Fruit fly (Drosophila melanogaster) whole organism, embryonic: ENCODE results near the gene Indy.

Experiments
- Atf3 ChIP-seq: fragments of 200-800 bp; sonication (Bioruptor generic); optimal IDR thresholded peaks from 3 replicates; lab custom pipeline; 2016; ENCODE audit warnings: missing biosample characterization, missing genetic modification characterization
- Awh ChIP-seq: fragments of 200-800 bp; sonication (Bioruptor generic); IDR thresholded peaks from 2 replicates; pipeline ENCODE4, ENCODE4 v1.3.6; 2022; ENCODE audit warnings: missing biosample characterization, missing genetic modification characterization
- CG10431 ChIP-seq: fragments of 200-800 bp; sonication (Bioruptor generic); optimal IDR thresholded peaks from 3 replicates; lab custom pipeline; 2018; ENCODE audit warnings: missing biosample characterization, mild to moderate bottlenecking, missing genetic modification characterization
- CG11456 ChIP-seq: fragments of 200-800 bp; sonication (Bioruptor generic); IDR thresholded peaks from 3 replicates; pipeline ENCODE4 v1.3.6; 2022; ENCODE audit warnings: missing biosample characterization, missing genetic modification characterization
- CG11560 ChIP-seq: fragments of 200-800 bp; sonication (Bioruptor generic); IDR thresholded peaks from 3 replicates; pipeline ENCODE4 v1.3.6; 2022; ENCODE audit warnings: missing biosample characterization, missing genetic modification characterization
- CG18262 ChIP-seq: fragments of 200-800 bp; optimal IDR thresholded peaks from 3 replicates; lab custom pipeline; 2019; ENCODE audit warnings: missing biosample characterization, mild to moderate bottlenecking, missing genetic modification characterization, moderate library complexity
- CG18599 ChIP-seq: fragments of 200-800 bp; sonication (Bioruptor generic); optimal IDR thresholded peaks from 3 replicates; lab custom pipeline; 2017; ENCODE audit warnings: missing biosample characterization, missing genetic modification characterization, mild to moderate bottlenecking, moderate library complexity, missing genetic modification reagents
- CG2120 ChIP-seq: fragments of 200-800 bp; sonication (Bioruptor generic); optimal IDR thresholded peaks from 3 replicates; lab custom pipeline; 2016; ENCODE audit warnings: missing biosample characterization, missing genetic modification characterization
- CG2202 ChIP-seq: fragments of 200-800 bp; sonication (Bioruptor generic); optimal IDR thresholded peaks from 2 replicates; lab custom pipeline; 2018; ENCODE audit warnings: missing biosample characterization, mild to moderate bottlenecking, missing genetic modification characterization
- CG30403 ChIP-seq: fragments of 200-800 bp; sonication (Bioruptor generic); optimal IDR thresholded peaks from 3 replicates; lab custom pipeline; 2016; ENCODE audit warnings: missing biosample characterization, missing genetic modification characterization
- CG42726 ChIP-seq: fragments of 200-800 bp; sonication (Bioruptor generic); IDR thresholded peaks from 2 replicates; pipeline ENCODE4 v1.3.6; 2022; ENCODE audit warnings: missing biosample characterization, missing genetic modification characterization; ENCODE audit not compliant: partially characterized antibody
- CG4707 ChIP-seq: fragments of 200-800 bp; sonication (Bioruptor generic); optimal IDR thresholded peaks from 2 replicates; lab custom pipeline; 2018; ENCODE audit warnings: missing biosample characterization, mild to moderate bottlenecking, missing genetic modification characterization, moderate library complexity
- CG4854 ChIP-seq: fragments of 200-800 bp; sonication (Bioruptor generic); optimal IDR thresholded peaks from 2 replicates; lab custom pipeline; 2016; ENCODE audit warnings: missing biosample characterization, missing genetic modification characterization, inconsistent platforms
- CG5180 ChIP-seq: fragments of 200-800 bp; sonication (Bioruptor generic); optimal IDR thresholded peaks from 3 replicates; lab custom pipeline; 2017; ENCODE audit warnings: missing biosample characterization, missing genetic modification characterization, mild to moderate bottlenecking, moderate library complexity, missing genetic modification reagents
- CG6791 ChIP-seq: fragments of 200-800 bp; sonication (Bioruptor generic); IDR thresholded peaks from 3 replicates; pipeline ENCODE4 v1.3.6; 2022; ENCODE audit warnings: missing biosample characterization, missing genetic modification characterization; ENCODE audit not compliant: partially characterized antibody
- CG7928 ChIP-seq: fragments of 200-800 bp; sonication (Bioruptor generic); optimal IDR thresholded peaks from 2 replicates; lab custom pipeline; 2017; ENCODE audit warnings: missing biosample characterization, mild to moderate bottlenecking, missing genetic modification characterization
- CG8944 ChIP-seq: fragments of 200-800 bp; sonication (Bioruptor generic); optimal IDR thresholded peaks from 3 replicates; lab custom pipeline; 2016; ENCODE audit warnings: missing biosample characterization, missing genetic modification characterization
- CG9727 ChIP-seq: fragments of 200-800 bp; sonication (Bioruptor generic); optimal IDR thresholded peaks from 3 replicates; lab custom pipeline; 2017; ENCODE audit warnings: missing biosample characterization, mild to moderate bottlenecking, missing genetic modification characterization
- CoRest ChIP-seq: fragments of 200-800 bp; sonication (Bioruptor generic); optimal IDR thresholded peaks from 3 replicates; lab custom pipeline; 2018; ENCODE audit warnings: missing biosample characterization, mild to moderate bottlenecking, missing genetic modification characterization, moderate library complexity
- CrebB ChIP-seq: fragments of 200-800 bp; sonication (Bioruptor generic); optimal IDR thresholded peaks from 3 replicates; lab custom pipeline; 2018; ENCODE audit warnings: missing biosample characterization, mild to moderate bottlenecking, missing genetic modification characterization
- D19B ChIP-seq: fragments of 200-800 bp; sonication (Bioruptor generic); optimal IDR thresholded peaks from 2 replicates; lab custom pipeline; 2017; ENCODE audit warnings: missing biosample characterization, mild to moderate bottlenecking, missing genetic modification characterization
- E2f1 ChIP-seq: fragments of 200-800 bp; sonication (Bioruptor generic); IDR thresholded peaks from 2 replicates; pipeline ENCODE4 v1.3.6; 2022; ENCODE audit warnings: missing biosample characterization, missing genetic modification characterization
- Eip74EF ChIP-seq, 2 experiments: fragments of 200-800 bp in 1 of 2; fragments of >200 bp in 1 of 2; sonication (Bioruptor generic) in 1 of 2; optimal IDR thresholded peaks; 2 replicates each; lab custom pipeline; 2017 to 2019; ENCODE audit warnings: missing biosample characterization in 2 of 2, missing genetic modification characterization in 2 of 2, mild to moderate bottlenecking in 1 of 2, moderate library complexity in 1 of 2
- H15 ChIP-seq: fragments of 200-800 bp; sonication (Bioruptor generic); IDR thresholded peaks from 3 replicates; pipeline ENCODE4 v1.3.6; 2022; ENCODE audit warnings: missing biosample characterization, missing genetic modification characterization
- HHEX ChIP-seq: fragments of 200-800 bp; sonication (Bioruptor generic); optimal IDR thresholded peaks from 3 replicates; lab custom pipeline; 2017; ENCODE audit warnings: missing biosample characterization, mild to moderate bottlenecking, missing genetic modification characterization, missing genetic modification reagents
- Hr78 ChIP-seq, 2 experiments: fragments of 200-800 bp in 1 of 2; fragments of >200 bp in 1 of 2; sonication (Bioruptor generic) in 1 of 2; optimal IDR thresholded peaks; 2 replicates each; lab custom pipeline; 2017 to 2019; ENCODE audit warnings: missing biosample characterization in 2 of 2, missing genetic modification characterization in 2 of 2, mild to moderate bottlenecking in 1 of 2, moderate library complexity in 1 of 2
- Mad ChIP-seq: fragments of 200-800 bp; sonication (Bioruptor generic); optimal IDR thresholded peaks from 2 replicates; lab custom pipeline; 2016; ENCODE audit warnings: missing biosample characterization, missing genetic modification characterization
- Max ChIP-seq: fragments of 200-800 bp; sonication (Bioruptor generic); optimal IDR thresholded peaks from 2 replicates; lab custom pipeline; 2016; ENCODE audit warnings: missing biosample characterization, mild to moderate bottlenecking, missing genetic modification characterization
- Nf-YB ChIP-seq: fragments of 200-800 bp; sonication (Bioruptor generic); optimal IDR thresholded peaks from 3 replicates; lab custom pipeline; 2019; ENCODE audit warnings: missing biosample characterization, mild to moderate bottlenecking, missing genetic modification characterization, moderate library complexity
- Tbp ChIP-seq: fragments of >200 bp; optimal IDR thresholded peaks from 2 replicates; lab custom pipeline; 2018; ENCODE audit warnings: missing biosample characterization, missing genetic modification characterization
- ase ChIP-seq: fragments of 200-800 bp; sonication (Bioruptor generic); IDR thresholded peaks from 3 replicates; pipeline ENCODE4 v1.3.6; 2022; ENCODE audit warnings: missing biosample characterization, missing genetic modification characterization
- az2 ChIP-seq: fragments of 200-800 bp; sonication (Bioruptor generic); optimal IDR thresholded peaks from 3 replicates; lab custom pipeline; 2016; ENCODE audit warnings: missing biosample characterization, missing genetic modification characterization
- chinmo ChIP-seq: fragments of 200-800 bp; sonication (Bioruptor generic); IDR thresholded peaks from 4 replicates; pipeline ENCODE4 v1.3.6; 2022; ENCODE audit warnings: missing biosample characterization, missing genetic modification characterization; ENCODE audit not compliant: partially characterized antibody
- corto ChIP-seq: fragments of 200-800 bp; sonication (Bioruptor generic); optimal IDR thresholded peaks from 2 replicates; lab custom pipeline; 2016; ENCODE audit warnings: missing biosample characterization, mild to moderate bottlenecking, missing genetic modification characterization, moderate library complexity
- croc ChIP-seq: fragments of 200-800 bp; sonication (Bioruptor generic); conservative IDR thresholded peaks from 3 replicates; pipeline ENCODE4 v1.3.6; 2022; ENCODE audit warnings: missing biosample characterization, missing genetic modification characterization
- da ChIP-seq: fragments of 200-800 bp; sonication (Bioruptor generic); optimal IDR thresholded peaks from 2 replicates; lab custom pipeline; 2016; ENCODE audit warnings: missing biosample characterization, missing genetic modification characterization
- eyg ChIP-seq: fragments of 200-800 bp; sonication (Bioruptor generic); optimal IDR thresholded peaks from 3 replicates; lab custom pipeline; 2016; ENCODE audit warnings: missing biosample characterization, missing genetic modification characterization
- fd3F ChIP-seq: fragments of 200-800 bp; sonication (Bioruptor generic); optimal IDR thresholded peaks from 2 replicates; lab custom pipeline; 2018; ENCODE audit warnings: missing biosample characterization, mild to moderate bottlenecking, missing genetic modification characterization, moderate library complexity
- gcm2 ChIP-seq: fragments of 200-800 bp; sonication (Bioruptor generic); optimal IDR thresholded peaks from 2 replicates; lab custom pipeline; 2016; ENCODE audit warnings: missing biosample characterization, missing genetic modification characterization
- hbn ChIP-seq: fragments of 200-800 bp; sonication (Bioruptor generic); IDR thresholded peaks from 2 replicates; pipeline ENCODE4 v1.3.6; 2022; ENCODE audit warnings: missing biosample characterization, missing genetic modification characterization; ENCODE audit not compliant: partially characterized antibody
- kay ChIP-seq: fragments of 200-800 bp; sonication (Bioruptor generic); optimal IDR thresholded peaks from 2 replicates; lab custom pipeline; 2016; ENCODE audit warnings: missing biosample characterization, missing genetic modification characterization
- kni ChIP-seq: fragments of 200-800 bp; sonication (Bioruptor generic); optimal IDR thresholded peaks from 3 replicates; lab custom pipeline; 2017; ENCODE audit warnings: mild to moderate bottlenecking, missing biosample characterization, missing genetic modification reagents, missing genetic modification characterization
- knrl ChIP-seq: fragments of 200-800 bp; sonication (Bioruptor generic); IDR thresholded peaks from 3 replicates; pipeline ENCODE4 v1.3.6; 2022; ENCODE audit warnings: missing biosample characterization, missing genetic modification characterization; ENCODE audit not compliant: partially characterized antibody
- maf-S ChIP-seq: fragments of 200-800 bp; sonication (Bioruptor generic); optimal IDR thresholded peaks from 2 replicates; lab custom pipeline; 2016; ENCODE audit warnings: missing biosample characterization, missing genetic modification characterization
- nerfin-1 ChIP-seq: fragments of 200-800 bp; sonication (Bioruptor generic); optimal IDR thresholded peaks from 3 replicates; lab custom pipeline; 2019; ENCODE audit warnings: missing biosample characterization, mild to moderate bottlenecking, missing genetic modification characterization, moderate library complexity
- pita ChIP-seq: fragments of 200-800 bp; sonication (Bioruptor generic); optimal IDR thresholded peaks from 2 replicates; lab custom pipeline; 2017; ENCODE audit warnings: missing biosample characterization, mild to moderate bottlenecking, missing genetic modification characterization
- repo ChIP-seq: fragments of 200-800 bp; sonication (Bioruptor generic); optimal IDR thresholded peaks from 2 replicates; lab custom pipeline; 2016; ENCODE audit warnings: missing biosample characterization, missing genetic modification characterization
- sim ChIP-seq: fragments of 200-800 bp; sonication (Bioruptor generic); IDR thresholded peaks from 2 replicates; pipeline ENCODE4 v1.3.6; 2022; ENCODE audit warnings: missing biosample characterization, missing genetic modification characterization
- sug ChIP-seq: fragments of 200-800 bp; optimal IDR thresholded peaks from 2 replicates; lab custom pipeline; 2019; ENCODE audit warnings: missing biosample characterization, mild to moderate bottlenecking, missing genetic modification characterization, moderate library complexity
- tap ChIP-seq: fragments of 200-800 bp; optimal IDR thresholded peaks from 3 replicates; lab custom pipeline; 2019; ENCODE audit warnings: missing biosample characterization, mild to moderate bottlenecking, missing genetic modification characterization, moderate library complexity

Gene Indy

dm6 chr3L:18870027-18870426 lies 24.0 kb upstream of the Indy start, which contains the start of gene Blos3 (continued):
- TF ChIP-seq CG2202, result peak; percentile 8
- no peak for TF ChIP-seq CG5180 (GFP tag; lab: Kevin White, UChicago)
- peak; percentile 52 for TF ChIP-seq CG4854
- no peak for TF ChIP-seq CG10431
- peak; percentile 71 for TF ChIP-seq CG2120 (GFP tag; lab: Kevin White, UChicago)
- TF ChIP-seq D19B (GFP tag; lab: Kevin White, UChicago), result no peak
- TF ChIP-seq CG18262 (tag; lab: Kevin White, UChicago), result peak; percentile 37
- TF ChIP-seq CG4707, result no peak
- TF ChIP-seq Atf3, result peak; percentile 9
- no peak for TF ChIP-seq hbn (GFP tag; lab: Robert Waterston, UW)
- TF ChIP-seq Eip74EF (GFP tag; optimal IDR thresholded peaks at IDR 0.05; lab: Kevin White, UChicago), result no peak
- TF ChIP-seq CrebB (tag; lab: Kevin White, UChicago), result no peak
- TF ChIP-seq CoRest, result peak; percentile 54
- TF ChIP-seq CG9727 (GFP tag; lab: Kevin White, UChicago), result peak; percentile 32
- no peak for TF ChIP-seq kay (GFP tag; lab: Kevin White, UChicago)
- no peak for TF ChIP-seq CG11456 (GFP tag; lab: Robert Waterston, UW)
- TF ChIP-seq Hr78 (GFP tag; optimal IDR thresholded peaks at IDR 0.05; lab: Kevin White, UChicago), result no peak
- no peak for TF ChIP-seq Max (GFP tag; lab: Kevin White, UChicago)
- peak; percentile 32 for TF ChIP-seq repo (GFP tag; lab: Kevin White, UChicago)
- no peak for TF ChIP-seq gcm2
- TF ChIP-seq H15 (GFP tag; lab: Robert Waterston, UW), result 0 out of 3 replicates have a peak, but pooled peaks have one; percentile 33
- TF ChIP-seq croc, result no peak
- peak; percentile 37 for TF ChIP-seq HHEX (GFP tag; lab: Kevin White, UChicago)
- TF ChIP-seq Awh (GFP tag; lab: Robert Waterston, UW), result peak; percentile 38; the same call in 1 of the 2 replicates
- TF ChIP-seq CG30403 (GFP tag; lab: Kevin White, UChicago), result peak; percentile 71
- no peak for TF ChIP-seq tap
- peak; percentile 62 for TF ChIP-seq maf-S (GFP tag; lab: Kevin White, UChicago)
- peak; percentile 29 for TF ChIP-seq CG8944 (GFP tag; lab: Kevin White, UChicago)
- TF ChIP-seq kni (GFP tag; lab: Kevin White, UChicago), result no peak
- TF ChIP-seq nerfin-1 (tag; lab: Kevin White, UChicago), result peak; percentile 1
- TF ChIP-seq Tbp (GFP tag; lab: Kevin White, UChicago), result no peak
- peak; percentile 57 for TF ChIP-seq CG18599 (GFP tag; lab: Kevin White, UChicago)
- no peak for TF ChIP-seq E2f1
- TF ChIP-seq knrl (GFP tag; lab: Robert Waterston, UW), result no peak
- no peak for TF ChIP-seq fd3F (GFP tag; lab: Kevin White, UChicago)
- peak; percentile 21 for TF ChIP-seq eyg (GFP tag; lab: Kevin White, UChicago)
- no peak for TF ChIP-seq ase
- no peak for TF ChIP-seq da
- no peak for TF ChIP-seq sim
- no peak for TF ChIP-seq CG42726
- no peak for TF ChIP-seq pita
- no peak for TF ChIP-seq Mad (GFP tag; lab: Kevin White, UChicago)
- TF ChIP-seq chinmo, result peak; percentile 69; the same call in 3 of the 4 replicates
- no peak for TF ChIP-seq CG11560 (tag; lab: Robert Waterston, UW)
- peak; percentile 62 for TF ChIP-seq az2 (GFP tag; lab: Kevin White, UChicago)
- TF ChIP-seq sug (tag; lab: Kevin White, UChicago), result no peak
- no peak for TF ChIP-seq CG6791 (GFP tag; lab: Robert Waterston, UW)
- no peak for TF ChIP-seq Nf-YB (GFP tag; lab: Kevin White, UChicago)
- no peak for TF ChIP-seq CG7928
- TF ChIP-seq corto (GFP tag; lab: Kevin White, UChicago), result no peak
